Fruit fly (Drosophila melanogaster) Kc167 (cell line): ENCODE results near the gene Nelf-A.

ENCODE experiments used
- Myc ChIP-seq: fragments of >200 bp; optimal IDR thresholded peaks from 2 replicates; lab custom pipeline; 2017; ENCODE audit warnings: missing external identifiers
- Sin3A ChIP-seq: fragments of >200 bp; optimal IDR thresholded peaks from 2 replicates; lab custom pipeline; 2018; ENCODE audit warnings: missing external identifiers
- h ChIP-seq: fragments of >200 bp; optimal IDR thresholded peaks from 3 replicates; lab custom pipeline; 2018; ENCODE audit warnings: missing external identifiers
- insv ChIP-seq: fragments of >200 bp; optimal IDR thresholded peaks from 3 replicates; lab custom pipeline; 2018; ENCODE audit warnings: missing external identifiers
- psq ChIP-seq: fragments of >200 bp; optimal IDR thresholded peaks from 2 replicates; lab custom pipeline; 2017; ENCODE audit warnings: missing external identifiers
- ttk ChIP-seq: sonication (Bioruptor generic); optimal IDR thresholded peaks from 2 replicates; lab custom pipeline; 2017; ENCODE audit warnings: missing external identifiers

Nelf-A gene

DNA sequence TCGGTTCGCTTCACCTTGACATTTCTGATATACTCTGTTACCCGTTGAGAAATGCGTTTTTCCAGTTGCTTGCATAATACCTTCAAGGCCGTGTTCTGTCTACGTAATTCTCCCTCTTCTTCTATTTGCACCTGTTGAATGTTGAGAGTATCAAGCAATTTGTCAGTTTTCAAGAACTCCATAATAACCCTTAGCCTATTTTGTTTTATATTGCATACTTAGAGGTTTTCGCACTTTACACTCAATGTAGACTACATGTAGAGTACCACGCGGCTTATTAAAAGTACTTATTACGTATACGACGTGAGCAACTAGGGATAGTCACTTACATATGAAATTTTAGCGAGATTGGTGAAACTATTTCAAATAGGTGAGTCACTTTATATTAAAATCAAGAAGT is 20.4 kb upstream of the Nelf-A start:
- TF ChIP-seq psq (lab: Kevin White, UChicago) = no peak
- no peak for TF ChIP-seq h (lab: Kevin White, UChicago)
- no peak for TF ChIP-seq ttk (lab: Kevin White, UChicago)
- TF ChIP-seq Myc = no peak
- no peak for TF ChIP-seq insv (lab: Kevin White, UChicago)
- TF ChIP-seq Sin3A (lab: Kevin White, UChicago) = no peak

DNA sequence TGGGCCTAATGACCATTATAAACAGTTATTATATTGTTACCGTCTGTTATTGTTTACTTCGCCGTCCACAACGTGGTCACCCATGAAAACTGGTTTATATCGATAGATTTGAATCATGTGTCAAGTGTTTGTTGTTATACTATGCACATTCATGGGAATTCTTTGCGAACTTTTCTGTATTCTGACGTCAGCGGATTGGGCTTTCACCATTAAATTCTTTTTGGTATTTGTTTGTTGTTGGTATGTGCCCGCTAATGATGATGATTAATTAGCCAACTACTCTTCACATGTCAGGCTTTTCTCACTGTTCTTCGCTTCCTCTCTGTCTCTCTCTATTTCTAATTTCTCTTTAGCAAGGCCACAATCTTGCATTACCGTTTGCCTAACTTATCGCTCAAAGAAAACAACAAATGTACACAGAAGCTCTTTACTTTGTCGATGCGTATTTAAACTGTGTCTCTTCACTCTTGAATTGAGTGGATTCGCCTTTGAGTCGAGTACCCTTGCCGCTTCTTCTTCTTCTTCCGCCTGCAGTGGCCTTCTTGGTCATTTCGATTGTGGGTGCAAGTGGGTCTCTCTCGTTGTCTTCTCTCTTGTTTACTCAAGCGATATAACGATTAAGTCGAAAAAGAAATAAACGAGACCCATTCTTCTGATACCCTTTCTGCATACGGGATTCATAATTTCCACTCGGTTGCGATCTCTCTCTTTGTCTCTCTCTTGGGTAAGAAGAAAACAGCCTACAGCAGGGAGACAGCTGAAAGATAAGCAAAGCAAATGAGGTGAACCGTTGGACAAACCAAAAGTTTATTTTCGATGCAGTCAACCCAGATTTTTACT is 19.6 kb upstream of the Nelf-A start:
- TF ChIP-seq Sin3A (lab: Kevin White, UChicago) (no peak), ttk (lab: Kevin White, UChicago) (no peak), Myc (no peak), h (lab: Kevin White, UChicago) (no peak), psq (lab: Kevin White, UChicago) (no peak), insv (lab: Kevin White, UChicago) (no peak)

DNA sequence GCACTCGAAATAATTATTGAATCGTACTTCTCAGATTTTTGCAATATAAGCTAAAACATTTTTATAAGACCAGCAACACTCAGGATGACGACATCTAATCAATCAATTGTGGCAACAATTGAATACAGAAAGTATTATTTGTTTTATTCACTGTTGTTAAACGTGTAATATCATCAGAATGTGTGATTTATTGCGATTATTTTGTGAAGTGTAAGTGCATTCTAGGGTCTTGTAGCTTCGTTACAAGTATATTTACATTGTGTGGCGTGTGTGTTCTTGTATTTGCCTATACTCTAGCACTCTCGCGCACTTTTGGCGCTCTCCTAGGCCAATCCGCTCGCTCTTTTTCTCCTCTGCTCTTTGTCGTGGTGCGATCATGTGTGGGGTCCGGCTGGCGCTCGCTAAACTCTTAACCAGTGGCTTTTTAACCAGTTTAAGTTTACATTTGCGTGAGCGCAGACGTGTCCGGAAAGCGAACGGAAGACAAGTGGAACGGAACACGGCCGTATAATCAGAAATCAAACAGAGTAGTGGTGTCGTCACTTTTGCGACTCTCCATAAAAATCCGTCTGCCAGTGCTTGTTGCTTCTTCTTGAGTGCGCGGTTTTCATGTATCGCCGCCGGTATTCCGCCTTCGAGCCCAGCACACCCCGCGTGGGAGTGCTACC is 18.9 kb upstream of the Nelf-A start:
- TF ChIP-seq insv (lab: Kevin White, UChicago) (no peak), Sin3A (lab: Kevin White, UChicago) (no peak), Myc (no peak), h (lab: Kevin White, UChicago) (no peak), psq (lab: Kevin White, UChicago) (no peak), ttk (lab: Kevin White, UChicago) (no peak)

DNA sequence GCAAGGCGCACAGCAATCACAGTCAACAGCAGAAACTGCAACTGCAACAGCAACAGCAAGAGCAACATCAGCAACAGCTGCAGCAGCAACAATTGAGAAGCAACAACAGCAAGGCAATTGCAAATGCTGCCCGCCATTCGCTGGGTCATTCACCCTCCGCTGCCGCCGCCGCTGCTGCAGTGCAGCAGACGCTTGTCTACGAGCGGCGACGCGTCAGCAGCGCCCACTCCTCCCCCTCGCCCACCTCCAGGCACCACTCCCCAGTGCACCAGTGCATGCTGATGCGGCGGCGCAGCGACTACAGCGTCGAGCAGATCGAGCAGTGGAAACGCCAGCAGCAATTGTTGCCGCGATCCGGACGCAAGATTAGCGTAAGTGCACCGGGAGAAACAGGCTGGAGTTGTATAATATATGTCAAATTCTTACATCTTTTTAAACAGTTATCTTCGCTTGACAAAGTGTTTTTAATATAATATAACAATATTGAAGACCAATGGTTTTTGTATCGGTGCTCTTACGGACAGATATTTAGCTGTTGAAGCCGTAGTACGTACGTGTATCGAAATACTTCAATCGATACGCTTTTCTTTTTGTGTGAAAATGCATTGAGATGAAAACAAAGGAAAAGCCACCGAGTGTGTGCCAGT is 17.7 kb upstream of the Nelf-A start:
- no peak for TF ChIP-seq ttk (lab: Kevin White, UChicago)

DNA sequence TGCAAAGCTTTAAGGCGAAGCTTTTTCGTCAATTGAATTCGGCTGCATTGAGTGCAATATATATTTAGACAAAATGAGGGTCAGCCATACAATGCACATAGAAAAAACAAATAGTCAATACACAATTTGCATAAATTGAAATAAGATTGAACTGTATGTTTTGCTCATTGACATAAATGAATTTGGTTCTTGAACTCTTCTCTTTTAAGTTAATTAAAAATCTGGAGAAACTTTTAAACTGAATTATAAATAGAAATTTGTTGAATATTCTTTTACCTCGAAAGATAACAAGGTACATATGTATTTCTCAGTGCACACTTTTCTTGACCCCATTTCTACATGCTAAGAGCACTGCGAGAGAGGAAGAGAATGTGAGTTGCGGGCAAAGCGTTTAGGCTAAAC is 17.2 kb upstream of the Nelf-A start:
- TF ChIP-seq Myc (no peak), insv (lab: Kevin White, UChicago) (no peak), psq (lab: Kevin White, UChicago) (no peak), h (lab: Kevin White, UChicago) (no peak), Sin3A (lab: Kevin White, UChicago) (no peak)

DNA sequence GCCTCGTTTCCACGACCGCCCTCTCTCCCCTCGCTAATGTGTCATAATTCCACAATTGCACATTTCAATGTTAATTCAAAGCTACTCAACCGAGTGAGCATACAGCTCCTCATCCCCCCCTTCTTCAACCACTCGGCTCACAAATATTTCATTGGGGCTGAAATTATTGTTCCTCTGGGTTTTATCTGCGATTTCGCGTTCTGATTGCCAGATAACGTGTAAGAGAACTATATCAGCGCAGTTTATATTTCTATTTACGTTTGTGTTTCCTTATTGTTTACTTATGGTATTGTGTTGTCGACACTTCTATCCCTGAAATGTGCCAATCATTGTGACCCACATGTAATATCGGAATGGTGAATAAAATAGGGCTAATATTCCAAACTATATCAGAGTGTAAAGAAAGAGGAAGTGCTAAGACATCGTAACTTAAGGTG is 16.7 kb upstream of the Nelf-A start:
- no peak for TF ChIP-seq h (lab: Kevin White, UChicago)
- TF ChIP-seq insv (lab: Kevin White, UChicago) = no peak
- no peak for TF ChIP-seq psq (lab: Kevin White, UChicago)
- TF ChIP-seq Sin3A (lab: Kevin White, UChicago) = no peak
- no peak for TF ChIP-seq Myc
- no peak for TF ChIP-seq ttk (lab: Kevin White, UChicago)

DNA sequence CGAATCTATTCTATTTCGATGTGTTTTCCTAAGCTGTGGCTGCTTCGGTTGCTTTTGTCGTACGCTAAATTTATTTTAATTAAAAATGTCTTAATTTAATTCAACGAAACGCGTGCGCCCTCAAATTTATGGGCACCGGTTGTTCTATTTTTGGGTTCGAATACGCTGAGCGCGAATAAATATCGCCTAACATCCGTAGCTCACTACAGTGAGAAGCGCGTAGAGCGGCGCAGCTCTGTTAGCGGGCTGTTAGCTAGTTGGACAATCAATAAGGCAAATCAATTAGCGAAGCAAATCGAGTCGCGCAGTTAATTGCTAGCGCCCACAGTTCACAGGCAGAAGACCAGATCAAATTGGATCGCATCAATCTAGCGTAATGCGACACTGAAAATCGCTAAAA is 13.4 kb upstream of the Nelf-A start:
- TF ChIP-seq Sin3A (lab: Kevin White, UChicago) = no peak
- TF ChIP-seq psq (lab: Kevin White, UChicago) = no peak
- no peak for TF ChIP-seq Myc
- TF ChIP-seq h (lab: Kevin White, UChicago) = no peak
- no peak for TF ChIP-seq ttk (lab: Kevin White, UChicago)
- no peak for TF ChIP-seq insv (lab: Kevin White, UChicago)

DNA sequence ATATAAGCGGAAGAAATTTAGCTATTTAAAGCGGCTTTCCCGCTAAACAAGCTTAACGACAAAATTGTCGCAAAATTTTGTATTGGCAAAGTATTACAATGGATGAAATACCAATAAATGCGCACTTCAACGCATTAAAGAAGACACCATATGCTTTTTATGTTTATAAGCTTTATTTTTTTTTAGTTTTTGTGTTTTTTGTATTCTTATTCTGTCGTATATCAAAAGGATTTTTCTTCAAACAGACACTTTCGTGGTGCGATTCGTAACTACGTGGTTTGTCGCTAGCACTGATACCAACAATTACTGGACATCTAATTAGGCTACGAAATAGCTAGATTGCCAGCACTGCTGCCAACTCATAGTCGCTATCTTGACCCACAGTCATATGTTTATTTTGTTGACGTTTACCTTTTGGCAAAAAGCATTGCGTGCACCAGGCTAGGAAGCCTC is 8.8 kb upstream of the Nelf-A start, which contains the start of gene Ddrgk1:
Ddrgk1 (plus strand) TSS at position 387 of the 453 bp plus-strand sequence.
- TF ChIP-seq ttk (lab: Kevin White, UChicago) = no peak
- no peak for TF ChIP-seq Myc
- no peak for TF ChIP-seq Sin3A (lab: Kevin White, UChicago)
- TF ChIP-seq insv (lab: Kevin White, UChicago) = no peak

DNA sequence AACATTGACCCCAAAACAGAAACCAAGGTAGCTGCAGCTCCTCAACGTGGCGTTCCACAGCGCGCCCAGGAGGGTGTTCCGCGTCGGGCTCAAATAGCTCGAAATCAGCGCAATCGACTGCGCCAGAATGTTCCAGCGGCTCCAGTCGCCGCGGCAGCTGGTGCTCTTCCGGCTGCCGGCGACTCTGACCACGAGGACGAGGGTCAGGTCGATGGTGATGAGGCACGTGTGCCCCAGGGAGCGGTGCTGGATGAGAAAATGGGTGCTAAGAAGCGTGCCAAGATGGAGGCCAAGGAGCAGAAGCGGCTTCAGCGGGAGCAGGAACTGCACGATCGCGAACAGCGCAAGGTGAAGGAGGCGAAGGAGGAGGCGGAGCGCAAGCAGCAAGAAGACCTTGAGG is 8.2 kb upstream of the Nelf-A start:
- TF ChIP-seq insv (lab: Kevin White, UChicago) (no peak), ttk (lab: Kevin White, UChicago) (no peak), Sin3A (lab: Kevin White, UChicago) (no peak), psq (lab: Kevin White, UChicago) (no peak), h (lab: Kevin White, UChicago) (no peak), Myc (no peak)

DNA sequence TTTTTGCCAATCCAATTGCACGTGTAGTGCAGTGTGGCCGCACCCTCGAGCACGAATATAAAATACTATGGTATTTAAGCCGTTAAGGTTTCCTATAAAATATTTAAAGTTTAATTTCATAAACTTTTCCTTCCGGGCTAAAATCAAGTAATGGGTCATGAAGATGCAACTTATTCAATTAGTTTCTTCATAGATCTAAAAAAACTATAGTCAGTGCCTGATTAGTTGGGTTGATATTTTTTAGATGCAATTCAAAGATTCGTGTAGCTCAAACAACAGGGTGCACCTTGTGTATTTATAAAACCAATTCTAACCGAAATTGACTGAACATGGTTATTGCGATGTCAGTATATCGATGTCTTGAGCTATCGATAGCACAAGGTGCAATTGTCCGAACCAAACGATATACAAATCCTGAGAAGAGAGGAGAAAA is 4.8 kb upstream of the Nelf-A start, which contains the start of the genes Smyd5 and Oga:
Smyd5 (minus strand) TSS at position 59 of the 433 bp plus-strand sequence.
Oga (plus strand) TSS at position 345 of the 433 bp plus-strand sequence.
- TF ChIP-seq ttk (lab: Kevin White, UChicago) (no peak), h (lab: Kevin White, UChicago) (no peak), insv (lab: Kevin White, UChicago) (no peak), Myc (no peak), Sin3A (lab: Kevin White, UChicago) (no peak), psq (lab: Kevin White, UChicago) (no peak)

DNA sequence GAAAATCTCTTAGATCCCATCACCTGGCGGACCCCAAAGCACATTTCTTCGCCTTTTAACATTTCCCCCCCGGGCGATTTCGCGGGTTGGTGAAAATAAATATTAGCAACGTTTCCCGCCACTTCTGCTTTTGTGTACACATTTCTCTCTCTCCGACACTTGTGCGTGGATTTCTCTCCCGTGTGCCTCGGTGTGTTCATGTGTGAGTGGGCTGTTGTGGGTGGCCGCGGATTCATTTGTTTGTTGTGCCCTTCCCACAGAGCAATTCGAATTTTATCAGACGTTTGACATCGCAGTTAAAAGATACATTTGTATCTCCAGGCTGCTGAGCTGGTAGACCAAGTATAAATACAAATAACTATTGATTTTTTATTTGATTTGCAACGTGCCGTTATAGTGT is 726 bp downstream of the Nelf-A start:
- no peak for TF ChIP-seq Myc
- TF ChIP-seq Sin3A (lab: Kevin White, UChicago) = no peak
- TF ChIP-seq h (lab: Kevin White, UChicago) = no peak
- no peak for TF ChIP-seq psq (lab: Kevin White, UChicago)
- TF ChIP-seq ttk (lab: Kevin White, UChicago) = no peak
- no peak for TF ChIP-seq insv (lab: Kevin White, UChicago)
